Fruit fly (Drosophila melanogaster) whole organism, wandering third instar larva: Measurements from ENCODE around the gene CG12640.

Experiments used
- Abd-B ChIP-seq: fragments of >200 bp; optimal IDR thresholded peaks from 2 replicates; lab custom pipeline; 2017; ENCODE audit warnings: missing biosample characterization, missing genetic modification characterization
- N ChIP-seq: fragments of >200 bp; optimal IDR thresholded peaks from 2 replicates; lab custom pipeline; 2018; ENCODE audit warnings: missing biosample characterization, missing external identifiers, missing genetic modification characterization
- Sp1 ChIP-seq: fragments of 200-800 bp; sonication (Bioruptor generic); optimal IDR thresholded peaks from 3 replicates; lab custom pipeline; 2019; ENCODE audit warnings: missing biosample characterization, mild to moderate bottlenecking, missing genetic modification characterization, moderate library complexity
- Vsx2 ChIP-seq: fragments of 200-300, 225-300 bp; sonication (Bioruptor generic); optimal IDR thresholded peaks from 2 replicates; lab custom pipeline; 2018; ENCODE audit warnings: missing biosample characterization, missing genetic modification characterization; ENCODE audit not compliant: partially characterized antibody
- br ChIP-seq: fragments of 200-800 bp; sonication (Bioruptor generic); optimal IDR thresholded peaks from 2 replicates; lab custom pipeline; 2016; ENCODE audit warnings: missing biosample characterization, missing genetic modification characterization
- dl ChIP-seq, 2 experiments: fragments of 175-275, 200-275 bp in 1 of 2; fragments of 200-275 bp in 1 of 2; sonication (Bioruptor generic); optimal IDR thresholded peaks; lab custom pipeline; 2018; ENCODE audit warnings: mild to moderate bottlenecking in 2 of 2, missing biosample characterization in 2 of 2, missing genetic modification characterization in 2 of 2, moderate library complexity in 2 of 2; ENCODE audit not compliant: partially characterized antibody in 2 of 2, insufficient read depth in 1 of 2
- dmrt93B ChIP-seq: fragments of 200-800 bp; sonication (Bioruptor generic); optimal IDR thresholded peaks from 2 replicates; lab custom pipeline; 2018; ENCODE audit warnings: missing biosample characterization, mild to moderate bottlenecking, missing genetic modification characterization
- ey ChIP-seq: fragments of 200-800 bp; sonication (Bioruptor generic); optimal IDR thresholded peaks from 2 replicates; lab custom pipeline; 2016; ENCODE audit warnings: missing biosample characterization, missing genetic modification characterization
- fru ChIP-seq: fragments of 200-800 bp; sonication (Bioruptor generic); optimal IDR thresholded peaks from 3 replicates; lab custom pipeline; 2016; ENCODE audit warnings: missing biosample characterization, mild to moderate bottlenecking, missing genetic modification characterization
- h ChIP-seq: fragments of 200-800 bp; sonication (Bioruptor generic); optimal IDR thresholded peaks from 3 replicates; lab custom pipeline; 2016; ENCODE audit warnings: missing biosample characterization, mild to moderate bottlenecking, missing genetic modification characterization
- psq ChIP-seq: fragments of 200-800 bp; sonication (Bioruptor generic); optimal IDR thresholded peaks from 3 replicates; lab custom pipeline; 2017; ENCODE audit warnings: missing biosample characterization, mild to moderate bottlenecking, missing genetic modification characterization, moderate library complexity
- sv ChIP-seq: fragments of 200-800 bp; sonication (Bioruptor generic); optimal IDR thresholded peaks from 3 replicates; lab custom pipeline; 2016; ENCODE audit warnings: missing biosample characterization, missing genetic modification characterization
- usp ChIP-seq: fragments of >200 bp; optimal IDR thresholded peaks from 2 replicates; lab custom pipeline; 2017; ENCODE audit warnings: missing biosample characterization, missing genetic modification characterization
- woc ChIP-seq: sonication (Bioruptor generic); optimal IDR thresholded peaks from 2 replicates; lab custom pipeline; 2016; ENCODE audit warnings: missing biosample characterization, mild to moderate bottlenecking, missing genetic modification characterization

DNA sequence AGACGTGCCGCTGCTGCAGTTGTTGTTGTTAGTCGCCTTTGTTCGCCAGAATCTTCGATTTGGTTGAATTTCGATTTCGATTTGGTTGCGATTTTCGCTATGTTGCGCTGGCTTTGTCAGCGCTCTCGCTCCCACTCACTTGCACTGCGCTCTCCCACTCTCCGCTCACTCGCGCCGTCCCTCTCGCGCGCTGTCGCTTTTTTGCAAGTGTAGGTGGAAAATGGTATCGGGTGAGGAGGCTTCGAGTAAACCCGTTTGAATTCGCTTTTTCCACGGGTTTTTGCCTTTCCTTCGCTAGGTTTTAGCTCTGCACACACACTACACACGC, 41.6 kb upstream of the CG12640 start:
- no peak for TF ChIP-seq sv (GFP tag; lab: Kevin White, UChicago)
- TF ChIP-seq h, result no peak
- no peak for TF ChIP-seq usp (GFP tag; lab: Kevin White, UChicago)
- TF ChIP-seq Sp1 (GFP tag; lab: Kevin White, UChicago), result no peak
- no peak for TF ChIP-seq woc (GFP tag; lab: Kevin White, UChicago)
- no peak for TF ChIP-seq psq (GFP tag; lab: Kevin White, UChicago)
- TF ChIP-seq br (GFP tag; lab: Kevin White, UChicago), result no peak
- TF ChIP-seq Vsx2 (GFP tag; lab: Kevin White, UChicago), result no peak
- TF ChIP-seq dl (GFP tag; optimal IDR thresholded peaks at IDR 0.05; lab: Kevin White, UChicago; ENCODE audit: insufficient read depth in 1 of 2, partially characterized antibody in 2 of 2), result no peak
- no peak for TF ChIP-seq fru (GFP tag; lab: Kevin White, UChicago)
- no peak for TF ChIP-seq ey (GFP tag; lab: Kevin White, UChicago)
- no peak for TF ChIP-seq N
- no peak for TF ChIP-seq dmrt93B
- TF ChIP-seq Abd-B (GFP tag; lab: Kevin White, UChicago), result no peak
